Worm (Caenorhabditis elegans): ENCODE data around the gene C02B8.1.

C02B8.1 gene

DNA sequence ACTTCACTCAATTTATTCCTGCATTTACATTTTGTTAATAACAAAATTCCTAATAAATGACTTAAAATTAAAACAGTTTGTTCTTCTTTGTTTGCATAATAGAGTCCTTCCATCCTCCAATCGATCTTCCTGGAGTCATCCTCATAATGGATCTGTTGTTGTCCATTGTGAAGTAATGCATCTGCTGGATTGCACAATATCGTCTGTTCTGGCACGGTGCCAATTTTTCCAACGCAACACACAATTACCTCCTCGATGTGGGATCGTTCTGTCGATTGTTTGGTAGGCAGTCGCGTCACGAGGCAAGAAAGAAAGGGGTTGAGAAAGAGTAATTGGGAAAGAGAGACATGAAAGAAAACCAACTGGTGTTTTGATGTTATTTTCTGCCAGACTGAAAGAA, 12.5 kb downstream of the C02B8.1 start:
- TF ChIP-seq ceh-36 (tag; optimal IDR thresholded peaks at IDR 0.05) (no peak), ets-7 (tag; optimal IDR thresholded peaks at IDR 0.05) (no peak), hmbx-1 (tag; optimal IDR thresholded peaks at IDR 0.05) (no peak), pes-1 (GFP tag; IDR thresholded peaks at IDR 0.05) (no peak), ama-1 (optimal IDR thresholded peaks at IDR 0.05) (peak; percentile 86), sea-1 (GFP tag; conservative IDR thresholded peaks at IDR 0.05) (0 out of 2 replicates have a peak, but pooled peaks have one; percentile 16)

- TF ChIP-seq B0310.2 (tag; optimal IDR thresholded peaks at IDR 0.05) (no peak), ceh-13 (GFP tag; optimal IDR thresholded peaks at IDR 0.05) (no peak), tbx-11 (GFP tag; IDR thresholded peaks at IDR 0.05) (no peak), F13C5.2 (tag; optimal IDR thresholded peaks at IDR 0.05) (no peak), tra-4 (tag; optimal IDR thresholded peaks at IDR 0.05) (no peak), tbx-37 (GFP tag; conservative IDR thresholded peaks at IDR 0.05) (no peak), hmg-4 (GFP tag; optimal IDR thresholded peaks at IDR 0.05) (no peak), ets-7 (tag; optimal IDR thresholded peaks at IDR 0.05) (no peak), scrt-1 (GFP tag; IDR thresholded peaks at IDR 0.05) (no peak), pes-1 (GFP tag; IDR thresholded peaks at IDR 0.05) (no peak), sea-1 (GFP tag; conservative IDR thresholded peaks at IDR 0.05) (no peak), ama-1 (optimal IDR thresholded peaks at IDR 0.05) (no peak), hmbx-1 (tag; optimal IDR thresholded peaks at IDR 0.05) (no peak), ceh-36 (tag; optimal IDR thresholded peaks at IDR 0.05) (no peak), flt-1 (GFP tag; IDR thresholded peaks at IDR 0.05) (no peak), aly-1 (tag; optimal IDR thresholded peaks at IDR 0.05) (no peak), hnd-1 (tag; optimal IDR thresholded peaks at IDR 0.05) (no peak)
Measured at ce11 chrX:8162793-8163192, 15.3 kb downstream of the C02B8.1 start, which contains the start of gene F22F1.3. F22F1.3 (minus strand) TSS chrX:8163073.

- TF ChIP-seq ets-7 (tag; optimal IDR thresholded peaks at IDR 0.05) (no peak), aly-1 (tag; optimal IDR thresholded peaks at IDR 0.05) (peak; percentile 3), hmg-4 (GFP tag; optimal IDR thresholded peaks at IDR 0.05) (peak; percentile 64)
Measured at ce11 chrX:8163555-8163954, 16.1 kb downstream of the C02B8.1 start.

DNA sequence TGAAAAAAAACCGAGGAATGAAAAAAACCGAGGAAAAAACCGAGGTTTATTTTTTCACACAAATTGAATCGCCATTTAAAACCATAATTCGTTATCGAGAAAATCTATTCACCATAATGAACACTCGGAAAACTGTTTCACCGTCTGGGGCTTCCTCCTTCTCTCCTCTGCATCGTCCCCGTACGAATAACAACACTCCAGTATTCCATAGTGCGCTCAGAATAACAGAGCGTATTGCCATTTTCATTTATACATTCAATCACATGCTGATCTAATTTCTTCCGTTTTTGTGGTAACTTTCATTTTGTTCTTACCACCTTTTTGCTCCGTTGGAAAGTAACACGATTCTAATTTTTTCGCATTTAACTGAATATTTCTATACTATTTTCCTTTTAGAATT, 22.0 kb downstream of the C02B8.1 start, which contains the start of gene C17H11.2:
C17H11.2 (plus strand) TSS at position 397 of the 400 bp plus-strand sequence.
- TF ChIP-seq tra-4 (tag; optimal IDR thresholded peaks at IDR 0.05) (no peak), hmbx-1 (tag; optimal IDR thresholded peaks at IDR 0.05) (no peak), ceh-13 (GFP tag; optimal IDR thresholded peaks at IDR 0.05) (no peak), ceh-36 (tag; optimal IDR thresholded peaks at IDR 0.05) (no peak), B0310.2 (tag; optimal IDR thresholded peaks at IDR 0.05) (no peak), ama-1 (optimal IDR thresholded peaks at IDR 0.05) (no peak), pes-1 (GFP tag; IDR thresholded peaks at IDR 0.05) (no peak), tbx-11 (GFP tag; IDR thresholded peaks at IDR 0.05) (no peak), aly-1 (tag; optimal IDR thresholded peaks at IDR 0.05) (no peak)

ce11 chrX:8173610-8174009, 26.1 kb downstream of the C02B8.1 start, which contains the start of gene C17H11.1:
C17H11.1 (plus strand) TSS chrX:8173910.
- TF ChIP-seq aly-1 (tag; optimal IDR thresholded peaks at IDR 0.05) (no peak), pes-1 (GFP tag; IDR thresholded peaks at IDR 0.05) (no peak), ets-7 (tag; optimal IDR thresholded peaks at IDR 0.05) (no peak), tbx-11 (GFP tag; IDR thresholded peaks at IDR 0.05) (no peak)

DNA sequence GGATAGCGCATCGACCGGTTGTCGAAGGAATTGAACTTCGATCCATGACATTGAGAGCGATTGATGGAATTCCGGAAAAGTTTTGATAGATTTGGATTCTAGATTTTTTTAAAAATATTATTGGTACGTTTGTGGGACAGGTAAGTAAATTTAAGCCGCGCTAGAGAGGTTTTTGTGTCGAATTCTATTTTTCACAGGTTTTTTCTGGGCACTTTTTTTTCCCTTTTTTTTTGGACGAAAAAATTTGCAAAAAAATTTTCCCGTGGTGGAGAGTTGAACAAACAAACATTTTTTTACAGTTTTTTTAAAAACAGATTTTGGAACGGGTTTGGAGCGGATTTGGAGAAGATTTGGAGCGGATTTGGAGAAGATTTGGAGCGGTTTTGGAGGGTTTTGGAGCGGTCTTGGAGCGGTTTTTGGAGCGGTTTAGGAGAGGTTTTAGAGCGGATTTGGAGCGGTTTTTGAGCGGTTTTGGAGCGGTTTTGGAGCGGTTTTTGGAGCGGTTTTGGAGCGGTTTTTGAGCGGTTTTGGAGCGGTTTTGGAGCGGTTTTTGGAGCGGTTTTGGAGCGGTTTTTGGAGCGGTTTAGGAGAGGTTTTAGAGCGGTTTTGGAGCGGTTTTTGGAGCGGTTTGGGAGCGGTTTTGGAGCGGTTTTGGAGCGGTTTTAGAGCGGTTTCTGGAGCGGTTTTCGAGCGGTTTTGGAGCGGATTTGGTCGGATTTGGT, 34.3 kb downstream of the C02B8.1 start, which contains the start of gene C17H11.4:
C17H11.4 (minus strand) TSS at position 51 of the 722 bp plus-strand sequence.
- TF ChIP-seq flt-1 (GFP tag; IDR thresholded peaks at IDR 0.05) (0 out of 2 replicates have a peak, but pooled peaks have one; percentile 13), scrt-1 (GFP tag; IDR thresholded peaks at IDR 0.05) (peak; percentile 62; the same call in 1 of the 2 replicates), tbx-37 (GFP tag; conservative IDR thresholded peaks at IDR 0.05) (peak; percentile 37; the same call in 1 of the 2 replicates), sea-1 (GFP tag; conservative IDR thresholded peaks at IDR 0.05) (peak; percentile 69), tbx-11 (GFP tag; IDR thresholded peaks at IDR 0.05) (0 out of 2 replicates have a peak, but pooled peaks have one; percentile 53)

- TF ChIP-seq hmg-4 (GFP tag; optimal IDR thresholded peaks at IDR 0.05): no peak
Measured at ce11 chrX:8185037-8185436, 37.5 kb downstream of the C02B8.1 start, which contains the start of gene C17H11.5. C17H11.5 (minus strand) TSS chrX:8185137.

ce11 chrX:8193213-8193612, 45.7 kb downstream of the C02B8.1 start:
- TF ChIP-seq hmg-4 (GFP tag; optimal IDR thresholded peaks at IDR 0.05): no peak
- TF ChIP-seq hnd-1 (tag; optimal IDR thresholded peaks at IDR 0.05): no peak
- no peak for TF ChIP-seq ama-1 (optimal IDR thresholded peaks at IDR 0.05)
- no peak for TF ChIP-seq flt-1 (GFP tag; IDR thresholded peaks at IDR 0.05)
- no peak for TF ChIP-seq ets-7 (tag; optimal IDR thresholded peaks at IDR 0.05)
- no peak for TF ChIP-seq tra-4 (tag; optimal IDR thresholded peaks at IDR 0.05)
- TF ChIP-seq ceh-13 (GFP tag; optimal IDR thresholded peaks at IDR 0.05): no peak
- no peak for TF ChIP-seq tbx-11 (GFP tag; IDR thresholded peaks at IDR 0.05)
- no peak for TF ChIP-seq F13C5.2 (tag; optimal IDR thresholded peaks at IDR 0.05)
- no peak for TF ChIP-seq ceh-36 (tag; optimal IDR thresholded peaks at IDR 0.05)
- TF ChIP-seq pes-1 (GFP tag; IDR thresholded peaks at IDR 0.05): no peak
- no peak for TF ChIP-seq hmbx-1 (tag; optimal IDR thresholded peaks at IDR 0.05)
- no peak for TF ChIP-seq aly-1 (tag; optimal IDR thresholded peaks at IDR 0.05)
